Worm (Caenorhabditis elegans): ENCODE data around the gene T05A12.3.
A peak's percentile ranks its signal among the peaks of the same experiment; 100 is the strongest.

The T05A12.3 gene

ce11 chrIV:6887601-6888099 lies at the start of gene T05A12.3, which contains the start of gene T05A12.4:
T05A12.3 (minus strand) TSS chrIV:6887651.
T05A12.4 (plus strand) TSS chrIV:6887948.
- no peak for TF ChIP-seq dao-5 (tag; optimal IDR thresholded peaks at IDR 0.05)
- no peak for TF ChIP-seq W03F9.2 (tag; optimal IDR thresholded peaks at IDR 0.05)
- no peak for TF ChIP-seq him-1 (tag; optimal IDR thresholded peaks at IDR 0.05)

- TF ChIP-seq dao-5 (tag; optimal IDR thresholded peaks at IDR 0.05) (no peak), him-1 (tag; optimal IDR thresholded peaks at IDR 0.05) (no peak), W03F9.2 (tag; optimal IDR thresholded peaks at IDR 0.05) (no peak)
These were observed 41.0 kb upstream of the T05A12.3 start, which contains the start of gene cest-6 for ce11 chrIV:6928417-6928816. cest-6 (minus strand) TSS chrIV:6928517.

ce11 chrIV:6925520-6925919 lies 38.1 kb upstream of the T05A12.3 start:
- TF ChIP-seq W03F9.2 (tag; optimal IDR thresholded peaks at IDR 0.05) (no peak), dao-5 (tag; optimal IDR thresholded peaks at IDR 0.05) (no peak), him-1 (tag; optimal IDR thresholded peaks at IDR 0.05) (no peak)

ce11 chrIV:6923070-6923469 lies 35.6 kb upstream of the T05A12.3 start, which contains the start of gene T22D1.1:
T22D1.1 (plus strand) TSS chrIV:6923370.
- TF ChIP-seq dao-5 (tag; optimal IDR thresholded peaks at IDR 0.05) (no peak), W03F9.2 (tag; optimal IDR thresholded peaks at IDR 0.05) (no peak), him-1 (tag; optimal IDR thresholded peaks at IDR 0.05) (no peak)

- TF ChIP-seq him-1 (tag; optimal IDR thresholded peaks at IDR 0.05) (no peak), W03F9.2 (tag; optimal IDR thresholded peaks at IDR 0.05) (no peak)
These were observed 32.6 kb upstream of the T05A12.3 start, which contains the start of gene T22D1.18 for ce11 chrIV:6920063-6920462. T22D1.18 (minus strand) TSS chrIV:6920163.

- TF ChIP-seq him-1 (tag; optimal IDR thresholded peaks at IDR 0.05) (peak; percentile 30), dao-5 (tag; optimal IDR thresholded peaks at IDR 0.05) (no peak), W03F9.2 (tag; optimal IDR thresholded peaks at IDR 0.05) (peak; percentile 92)
These were observed 31.9 kb upstream of the T05A12.3 start, which contains the start of gene ruvb-2 for ce11 chrIV:6919318-6919717. ruvb-2 (minus strand) TSS chrIV:6919406.

ce11 chrIV:6916831-6917230 lies 29.4 kb upstream of the T05A12.3 start:
- no peak for TF ChIP-seq W03F9.2 (tag; optimal IDR thresholded peaks at IDR 0.05)
- no peak for TF ChIP-seq dao-5 (tag; optimal IDR thresholded peaks at IDR 0.05)
- TF ChIP-seq him-1 (tag; optimal IDR thresholded peaks at IDR 0.05), result no peak

- TF ChIP-seq W03F9.2 (tag; optimal IDR thresholded peaks at IDR 0.05) (no peak), him-1 (tag; optimal IDR thresholded peaks at IDR 0.05) (no peak), dao-5 (tag; optimal IDR thresholded peaks at IDR 0.05) (no peak)
These were observed 25.6 kb upstream of the T05A12.3 start, which contains the start of gene T22D1.3 for ce11 chrIV:6912851-6913588. T22D1.3 (plus strand) TSS chrIV:6913538.

- peak; percentile 60 for TF ChIP-seq W03F9.2 (tag; optimal IDR thresholded peaks at IDR 0.05)
- TF ChIP-seq him-1 (tag; optimal IDR thresholded peaks at IDR 0.05), result no peak
These were observed 22.6 kb upstream of the T05A12.3 start, which contains the start of the genes rpn-1 and ribo-1 for ce11 chrIV:6909863-6910733. rpn-1 (minus strand) TSS chrIV:6909913. ribo-1 (plus strand) TSS chrIV:6910683.

ce11 chrIV:6907487-6907886 lies 20.0 kb upstream of the T05A12.3 start:
- TF ChIP-seq him-1 (tag; optimal IDR thresholded peaks at IDR 0.05) (no peak), W03F9.2 (tag; optimal IDR thresholded peaks at IDR 0.05) (no peak), dao-5 (tag; optimal IDR thresholded peaks at IDR 0.05) (no peak)

ce11 chrIV:6905947-6906489 lies 18.6 kb upstream of the T05A12.3 start, which contains the start of the genes T22D1.17 and T22D1.8:
T22D1.17 (plus strand) TSS chrIV:6905997.
T22D1.8 (minus strand) TSS chrIV:6906348.
- TF ChIP-seq dao-5 (tag; optimal IDR thresholded peaks at IDR 0.05) (no peak), him-1 (tag; optimal IDR thresholded peaks at IDR 0.05) (no peak), W03F9.2 (tag; optimal IDR thresholded peaks at IDR 0.05) (no peak)

- TF ChIP-seq dao-5 (tag; optimal IDR thresholded peaks at IDR 0.05), result no peak
- TF ChIP-seq him-1 (tag; optimal IDR thresholded peaks at IDR 0.05), result no peak
- TF ChIP-seq W03F9.2 (tag; optimal IDR thresholded peaks at IDR 0.05), result no peak
These were observed 18.0 kb upstream of the T05A12.3 start for ce11 chrIV:6905428-6905827.

ce11 chrIV:6904606-6905005 lies 17.2 kb upstream of the T05A12.3 start:
- TF ChIP-seq dao-5 (tag; optimal IDR thresholded peaks at IDR 0.05) (no peak), W03F9.2 (tag; optimal IDR thresholded peaks at IDR 0.05) (no peak), him-1 (tag; optimal IDR thresholded peaks at IDR 0.05) (no peak)
